Worm (Caenorhabditis elegans) whole organism, L4 larva: ENCODE measurements around the gene vha-13.

Experiments
- F37D6.2 ChIP-seq: sonication (generic microtip); optimal IDR thresholded peaks from 2 replicates; lab custom pipeline; 2016; ENCODE audit warnings: mild to moderate bottlenecking, missing genetic modification characterization, missing compliant biosample characterization
- R02D3.7 ChIP-seq: fragments of 150-350 bp; sonication (generic microtip); optimal IDR thresholded peaks from 3 replicates; lab custom pipeline; 2014; ENCODE audit warnings: missing biosample characterization, missing genetic modification characterization
- ceh-20 ChIP-seq: fragments of 200-800 bp; sonication (Bioruptor generic); IDR thresholded peaks from 2 replicates; pipeline ENCODE4 v1.3.6; 2022; ENCODE audit warnings: missing genetic modification reagents, missing genetic modification characterization, missing compliant biosample characterization
- daf-8 ChIP-seq: fragments of 200-800 bp; sonication (Bioruptor generic); IDR thresholded peaks from 2 replicates; pipeline ENCODE4 v1.3.6; 2022; ENCODE audit warnings: missing genetic modification characterization, missing compliant biosample characterization
- dve-1 ChIP-seq: sonication (generic microtip); optimal IDR thresholded peaks from 2 replicates; lab custom pipeline; 2017; ENCODE audit warnings: antibody characterized with exemption, mild to moderate bottlenecking, missing genetic modification characterization, missing compliant biosample characterization; ENCODE audit not compliant: insufficient read depth
- lin-13 ChIP-seq: fragments of 150-350 bp; optimal IDR thresholded peaks from 2 replicates; lab custom pipeline; 2014; ENCODE audit warnings: missing biosample characterization, missing genetic modification reagents, missing genetic modification characterization
- lin-29 ChIP-seq: fragments of 200-800 bp; sonication (Bioruptor generic); IDR thresholded peaks from 2 replicates; pipeline ENCODE4 v1.3.6; 2022; ENCODE audit warnings: missing genetic modification reagents, missing genetic modification characterization, missing compliant biosample characterization
- madf-9 ChIP-seq: fragments of 200-800 bp; sonication (Bioruptor generic); conservative IDR thresholded peaks from 2 replicates; pipeline ENCODE4 v1.3.6; 2022; ENCODE audit warnings: missing genetic modification reagents, missing genetic modification characterization, missing compliant biosample characterization
- saeg-2 ChIP-seq: fragments of 200-800 bp; sonication (Bioruptor generic); IDR thresholded peaks from 2 replicates; pipeline ENCODE4 v1.3.6; 2022; ENCODE audit warnings: missing genetic modification reagents, missing genetic modification characterization, missing compliant biosample characterization
- skn-1 ChIP-seq: fragments of 150-350 bp; optimal IDR thresholded peaks from 2 replicates; lab custom pipeline; 2014; ENCODE audit warnings: missing biosample characterization, missing genetic modification characterization
- spr-1 ChIP-seq: sonication (generic microtip); optimal IDR thresholded peaks from 2 replicates; lab custom pipeline; 2016; ENCODE audit warnings: mild to moderate bottlenecking, missing genetic modification characterization, missing compliant biosample characterization

vha-13 gene

DNA sequence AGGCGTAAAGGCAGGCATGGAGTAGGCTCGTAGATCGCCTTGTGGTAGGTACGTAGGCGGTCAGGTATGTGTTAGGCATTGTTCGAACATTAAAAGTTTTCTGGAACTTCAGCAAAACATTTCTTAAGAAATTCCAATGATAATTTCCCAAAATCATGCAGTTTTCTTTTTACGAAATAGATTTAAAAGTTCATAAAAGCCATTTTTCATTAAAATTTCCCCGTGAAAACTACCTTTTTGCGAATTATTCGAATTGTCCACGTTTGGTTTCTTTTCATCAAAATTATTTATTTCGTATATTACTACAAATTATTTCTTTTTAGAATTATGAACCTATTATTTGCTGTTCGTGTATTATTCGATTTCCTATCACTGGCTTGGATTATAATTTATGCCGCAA lies 43.2 kb downstream of the vha-13 start, which contains the start of gene C15H11.13:
C15H11.13 (plus strand) TSS at position 301 of the 400 bp plus-strand sequence.
- no peak for TF ChIP-seq ceh-20 (GFP tag; lab: Robert Waterston, UW)
- TF ChIP-seq daf-8 (GFP tag; lab: Robert Waterston, UW), result no peak
- no peak for TF ChIP-seq skn-1
- TF ChIP-seq dve-1, result no peak
- TF ChIP-seq saeg-2 (GFP tag; lab: Robert Waterston, UW), result no peak
- TF ChIP-seq madf-9 (GFP tag; lab: Robert Waterston, UW), result no peak
- TF ChIP-seq F37D6.2 (tag; lab: Kevin White, UChicago), result no peak
- TF ChIP-seq lin-13, result no peak

- TF ChIP-seq lin-29, result no peak
- no peak for TF ChIP-seq R02D3.7 (tag; lab: Kevin White, UChicago)
- TF ChIP-seq spr-1 (tag; lab: Kevin White, UChicago), result no peak
- TF ChIP-seq, all 104 proteins: peak for 0
These were observed 44.7 kb downstream of the vha-13 start for ce11 chrV:14396123-14396669.
